Worm (Caenorhabditis elegans) whole organism, young adult: ENCODE data around the gene fut-3.

Source experiments
- B0019.2 ChIP-seq: fragments of 200-800 bp; sonication (Bioruptor generic); conservative IDR thresholded peaks from 2 replicates; pipeline ENCODE4 v1.3.6; 2022; ENCODE audit warnings: missing genetic modification reagents, missing genetic modification characterization, missing compliant biosample characterization
- B0261.1 ChIP-seq: sonication (generic microtip); optimal IDR thresholded peaks from 2 replicates; lab custom pipeline; 2016; ENCODE audit warnings: mild to moderate bottlenecking, missing genetic modification characterization, moderate library complexity, missing compliant biosample characterization
- C06A6.2 ChIP-seq: fragments of 200-800 bp; sonication (Bioruptor generic); conservative IDR thresholded peaks from 2 replicates; pipeline ENCODE4 v1.3.6; 2022; ENCODE audit warnings: missing genetic modification characterization, missing compliant biosample characterization
- D2030.7 ChIP-seq: fragments of 200-800 bp; sonication (Bioruptor generic); IDR thresholded peaks from 2 replicates; pipeline ENCODE4 v1.3.6; 2022; ENCODE audit warnings: missing genetic modification reagents, missing genetic modification characterization, missing compliant biosample characterization
- F10E7.11 ChIP-seq: sonication (generic microtip); optimal IDR thresholded peaks from 2 replicates; lab custom pipeline; 2017; ENCODE audit warnings: mild to moderate bottlenecking, missing genetic modification characterization, moderate library complexity, missing compliant biosample characterization
- F39B2.1 ChIP-seq: fragments of 200-800 bp; sonication (Bioruptor generic); IDR thresholded peaks from 2 replicates; pipeline ENCODE4 v1.3.6; 2022; ENCODE audit warnings: missing genetic modification reagents, missing genetic modification characterization, missing compliant biosample characterization
- F55B11.4 ChIP-seq: sonication (generic microtip); optimal IDR thresholded peaks from 2 replicates; lab custom pipeline; 2016; ENCODE audit warnings: missing compliant biosample characterization, missing genetic modification characterization, borderline replicate concordance; ENCODE audit not compliant: insufficient read depth
- F57C9.4 ChIP-seq: sonication (generic microtip); optimal IDR thresholded peaks from 2 replicates; lab custom pipeline; 2017; ENCODE audit warnings: mild to moderate bottlenecking, missing genetic modification characterization, missing compliant biosample characterization
- K12H6.12 ChIP-seq: fragments of 200-800 bp; sonication (Bioruptor generic); optimal IDR thresholded peaks from 2 replicates; lab custom pipeline; 2018; ENCODE audit warnings: mild to moderate bottlenecking, missing genetic modification characterization, missing compliant biosample characterization
- Y53G8AR.9 ChIP-seq: fragments of 200-800 bp; sonication (Bioruptor generic); conservative IDR thresholded peaks from 2 replicates; pipeline ENCODE4 v1.3.6; 2022; ENCODE audit warnings: missing genetic modification reagents, missing genetic modification characterization, missing compliant biosample characterization
- Y79H2A.3 ChIP-seq: fragments of 200-800 bp; sonication (Bioruptor generic); conservative IDR thresholded peaks from 2 replicates; pipeline ENCODE4 v1.3.6; 2022; ENCODE audit warnings: missing genetic modification reagents, missing genetic modification characterization, missing compliant biosample characterization
- Y95B8A.8 ChIP-seq: fragments of 200-800 bp; sonication (Bioruptor generic); IDR thresholded peaks from 2 replicates; pipeline ENCODE4 v1.3.6; 2022; ENCODE audit warnings: missing genetic modification reagents, missing genetic modification characterization, missing compliant biosample characterization
- athp-1 ChIP-seq: sonication (generic microtip); optimal IDR thresholded peaks from 2 replicates; lab custom pipeline; 2017; ENCODE audit warnings: mild to moderate bottlenecking, missing genetic modification characterization, missing compliant biosample characterization
- attf-5 ChIP-seq: fragments of 200-800 bp; sonication (Bioruptor generic); optimal IDR thresholded peaks from 2 replicates; lab custom pipeline; 2018; ENCODE audit warnings: mild to moderate bottlenecking, missing genetic modification characterization, missing compliant biosample characterization
- bed-1 ChIP-seq: fragments of 200-800 bp; sonication (Bioruptor generic); IDR thresholded peaks from 2 replicates; pipeline ENCODE4 v1.3.6; 2022; ENCODE audit warnings: missing genetic modification reagents, missing genetic modification characterization, missing compliant biosample characterization
- cebp-1 ChIP-seq, 2 experiments: fragments of 200-800 bp in 1 of 2; sonication (Bioruptor generic) in 1 of 2; sonication (generic microtip) in 1 of 2; IDR thresholded peaks in 1 of 2; optimal IDR thresholded peaks in 1 of 2; 2 replicates each; pipeline versions ENCODE4 v1.3.6 to Lab custom; 2017 to 2022; ENCODE audit warnings: missing compliant biosample characterization in 2 of 2, missing genetic modification characterization in 2 of 2, mild to moderate bottlenecking in 1 of 2, missing genetic modification reagents in 1 of 2, moderate library complexity in 1 of 2
- cebp-2 ChIP-seq: fragments of 200-800 bp; sonication (Bioruptor generic); IDR thresholded peaks from 2 replicates; pipeline ENCODE4 v1.3.6; 2022; ENCODE audit warnings: missing genetic modification characterization, missing compliant biosample characterization
- ceh-100 ChIP-seq: fragments of 200-800 bp; sonication (Bioruptor generic); IDR thresholded peaks from 2 replicates; pipeline ENCODE4 v1.3.6; 2022; ENCODE audit warnings: missing genetic modification reagents, missing genetic modification characterization, missing compliant biosample characterization
- ceh-79 ChIP-seq: sonication (generic microtip); optimal IDR thresholded peaks from 2 replicates; lab custom pipeline; 2017; ENCODE audit warnings: mild to moderate bottlenecking, missing genetic modification characterization, missing compliant biosample characterization
- ceh-91 ChIP-seq: fragments of 200-800 bp; sonication (Bioruptor generic); IDR thresholded peaks from 2 replicates; pipeline ENCODE4 v1.3.6; 2022; ENCODE audit warnings: missing genetic modification reagents, missing genetic modification characterization, missing compliant biosample characterization
- die-1 ChIP-seq: sonication (generic microtip); optimal IDR thresholded peaks from 2 replicates; lab custom pipeline; 2016; ENCODE audit warnings: missing genotype, mild to moderate bottlenecking, missing genetic modification characterization, missing compliant biosample characterization
- dox-1 ChIP-seq: fragments of 200-800 bp; sonication (Bioruptor generic); IDR thresholded peaks from 2 replicates; pipeline ENCODE4 v1.3.6; 2022; ENCODE audit warnings: missing genetic modification reagents, missing genetic modification characterization, missing compliant biosample characterization
- ets-4 ChIP-seq: fragments of 200-800 bp; sonication (Bioruptor generic); optimal IDR thresholded peaks from 2 replicates; lab custom pipeline; 2018; ENCODE audit warnings: mild to moderate bottlenecking, missing genetic modification characterization, missing compliant biosample characterization
- fkh-3 ChIP-seq: sonication (generic microtip); optimal IDR thresholded peaks from 2 replicates; lab custom pipeline; 2016; ENCODE audit warnings: mild to moderate bottlenecking, missing genetic modification characterization, missing compliant biosample characterization
- gei-17 ChIP-seq: fragments of 200-800 bp; sonication (Bioruptor generic); optimal IDR thresholded peaks from 2 replicates; lab custom pipeline; 2018; ENCODE audit warnings: mild to moderate bottlenecking, missing genetic modification characterization, missing compliant biosample characterization
- him-1 ChIP-seq: sonication (generic microtip); optimal IDR thresholded peaks from 2 replicates; lab custom pipeline; 2016; ENCODE audit warnings: missing genotype, missing genetic modification reagents, missing genetic modification characterization, missing compliant biosample characterization
- hmg-1.2 ChIP-seq: fragments of 200-800 bp; sonication (Bioruptor generic); IDR thresholded peaks from 2 replicates; pipeline ENCODE4 v1.3.6; 2022; ENCODE audit warnings: missing genetic modification reagents, missing genetic modification characterization, missing compliant biosample characterization
- lsy-27 ChIP-seq: sonication (generic microtip); optimal IDR thresholded peaks from 2 replicates; lab custom pipeline; 2017; ENCODE audit warnings: missing genetic modification characterization, mild to moderate bottlenecking, missing compliant biosample characterization, antibody characterized with exemption, missing genotype, borderline replicate concordance; ENCODE audit not compliant: insufficient read depth
- madf-10 ChIP-seq: sonication (generic microtip); optimal IDR thresholded peaks from 2 replicates; lab custom pipeline; 2016; ENCODE audit warnings: mild to moderate bottlenecking, missing genetic modification characterization, missing compliant biosample characterization
- madf-3 ChIP-seq: fragments of 200-800 bp; sonication (Bioruptor generic); IDR thresholded peaks from 2 replicates; pipeline ENCODE4 v1.3.6; 2022; ENCODE audit warnings: missing genetic modification reagents, missing genetic modification characterization, missing compliant biosample characterization
- mel-28 ChIP-seq: sonication (generic microtip); optimal IDR thresholded peaks from 2 replicates; lab custom pipeline; 2016; ENCODE audit warnings: borderline replicate concordance, mild to moderate bottlenecking, missing genetic modification characterization, missing compliant biosample characterization
- nfyb-1 ChIP-seq: fragments of 200-800 bp; sonication (Bioruptor generic); IDR thresholded peaks from 2 replicates; pipeline ENCODE4 v1.3.6; 2022; ENCODE audit warnings: missing genetic modification reagents, missing genetic modification characterization, missing compliant biosample characterization
- nhr-179 ChIP-seq: sonication (generic microtip); optimal IDR thresholded peaks from 2 replicates; lab custom pipeline; 2016; ENCODE audit warnings: mild to moderate bottlenecking, missing genetic modification characterization, missing compliant biosample characterization
- pbrm-1 ChIP-seq: fragments of 200-800 bp; sonication (Bioruptor generic); IDR thresholded peaks from 2 replicates; pipeline ENCODE4 v1.3.6; 2022; ENCODE audit warnings: missing genetic modification reagents, missing genetic modification characterization, missing compliant biosample characterization
- rec-8 ChIP-seq, 2 experiments: sonication (generic microtip); optimal IDR thresholded peaks; 2 replicates each; lab custom pipeline; 2016; ENCODE audit warnings: mild to moderate bottlenecking in 2 of 2, missing genetic modification characterization in 2 of 2, missing genetic modification reagents in 2 of 2, missing genotype in 2 of 2, missing biosample characterization in 1 of 2, missing compliant biosample characterization in 1 of 2, moderate library complexity in 1 of 2
- snpc-3.4 ChIP-seq: sonication (generic microtip); optimal IDR thresholded peaks from 2 replicates; lab custom pipeline; 2017; ENCODE audit warnings: missing genetic modification characterization, mild to moderate bottlenecking, missing compliant biosample characterization, antibody characterized with exemption, moderate library complexity, missing genotype, missing genetic modification reagents
- snpc-4 ChIP-seq, 5 experiments: fragments of 150-350 bp in 1 of 5; sonication (generic microtip) in 4 of 5; optimal IDR thresholded peaks; 2 replicates each; lab custom pipeline; 2014 to 2018; ENCODE audit warnings: missing genetic modification characterization in 5 of 5, missing biosample characterization in 3 of 5, antibody characterized with exemption in 2 of 5, mild to moderate bottlenecking in 2 of 5, missing compliant biosample characterization in 2 of 5, missing genotype in 2 of 5, moderate library complexity in 2 of 5, missing genetic modification reagents in 1 of 5
- unc-130 ChIP-seq: sonication (generic microtip); optimal IDR thresholded peaks from 2 replicates; lab custom pipeline; 2016; ENCODE audit warnings: missing genetic modification reagents, missing genetic modification characterization, missing compliant biosample characterization
- unc-62 ChIP-seq: fragments of 150-350 bp; optimal IDR thresholded peaks from 2 replicates; lab custom pipeline; 2014; ENCODE audit warnings: missing biosample characterization, missing genetic modification reagents, missing genetic modification characterization
- xnd-1 ChIP-seq: sonication (generic microtip); optimal IDR thresholded peaks from 2 replicates; lab custom pipeline; 2016; ENCODE audit warnings: missing genotype, missing genetic modification reagents, missing genetic modification characterization, missing compliant biosample characterization
- zim-3 ChIP-seq: sonication (generic microtip); optimal IDR thresholded peaks from 2 replicates; lab custom pipeline; 2017; ENCODE audit warnings: mild to moderate bottlenecking, missing genetic modification characterization, moderate library complexity, missing compliant biosample characterization
- ztf-18 ChIP-seq: sonication (generic microtip); optimal IDR thresholded peaks from 2 replicates; lab custom pipeline; 2016; ENCODE audit warnings: missing genotype, mild to moderate bottlenecking, missing genetic modification characterization, missing compliant biosample characterization
- ztf-22 ChIP-seq: fragments of 200-800 bp; sonication (Bioruptor generic); optimal IDR thresholded peaks from 2 replicates; lab custom pipeline; 2018; ENCODE audit warnings: mild to moderate bottlenecking, missing genetic modification characterization, moderate library complexity, missing compliant biosample characterization
- ztf-25 ChIP-seq: fragments of 200-800 bp; sonication (Bioruptor generic); IDR thresholded peaks from 2 replicates; pipeline ENCODE4 v1.3.6; 2022; ENCODE audit warnings: missing genetic modification reagents, missing genetic modification characterization, missing compliant biosample characterization
- ztf-26 ChIP-seq: sonication (generic microtip); optimal IDR thresholded peaks from 2 replicates; lab custom pipeline; 2017; ENCODE audit warnings: missing genetic modification characterization, missing compliant biosample characterization
- ztf-3 ChIP-seq: fragments of 200-800 bp; sonication (Bioruptor generic); optimal IDR thresholded peaks from 2 replicates; lab custom pipeline; 2018; ENCODE audit warnings: mild to moderate bottlenecking, missing genetic modification characterization, missing compliant biosample characterization

Gene fut-3

ce11 chrII:5661735-5662177, 2.2 kb upstream of the fut-3 start (continued):
- TF ChIP-seq attf-5 (GFP tag; lab: Kevin White, UChicago) (peak; percentile 85), B0019.2 (peak; percentile 67), madf-3 (peak; percentile 97), Y53G8AR.9 (GFP tag; lab: Robert Waterston, UW) (peak; percentile 97), ets-4 (peak; percentile 69), D2030.7 (GFP tag; lab: Robert Waterston, UW) (peak; percentile 64), dox-1 (GFP tag; lab: Robert Waterston, UW) (peak; percentile 87; the same call in 1 of the 2 replicates), hmg-1.2 (GFP tag; lab: Robert Waterston, UW) (peak; percentile 93), athp-1 (tag; lab: Kevin White, UChicago) (peak; percentile 99), madf-10 (peak; percentile 85), ceh-91 (GFP tag; lab: Robert Waterston, UW) (peak; percentile 73), nhr-179 (peak; percentile 12), F10E7.11 (tag; lab: Kevin White, UChicago) (peak; percentile 100), gei-17 (GFP tag; lab: Kevin White, UChicago) (peak; percentile 91), rec-8 (tag; optimal IDR thresholded peaks at IDR 0.05; lab: Kevin White, UChicago) (peak; percentile 36 to 42), F39B2.1 (peak; percentile 90), snpc-4 (GFP tag; optimal IDR thresholded peaks at IDR 0.05; lab: Kevin White, UChicago) (peak; percentile 51), snpc-4 (tag; optimal IDR thresholded peaks at IDR 0.05; lab: Kevin White, UChicago) (peak in 2 of 4 experiments; percentile 82 to 84), fkh-3 (tag; lab: Kevin White, UChicago) (peak; percentile 99), F57C9.4 (peak; percentile 98), xnd-1 (peak; percentile 50), lsy-27 (tag; lab: Kevin White, UChicago) (peak; percentile 90), snpc-3.4 (tag; lab: Kevin White, UChicago) (no peak), bed-1 (GFP tag; lab: Robert Waterston, UW) (peak; percentile 91), ztf-26 (tag; lab: Kevin White, UChicago) (peak; percentile 96), zim-3 (tag; lab: Kevin White, UChicago) (peak; percentile 99), ztf-25 (peak; percentile 95; the same call in 1 of the 2 replicates), ztf-22 (GFP tag; lab: Kevin White, UChicago) (peak; percentile 55), ztf-18 (tag; lab: Kevin White, UChicago) (peak; percentile 28), ztf-3 (GFP tag; lab: Kevin White, UChicago) (peak; percentile 94), nfyb-1 (peak; percentile 100), F55B11.4 (tag; lab: Kevin White, UChicago) (no peak), unc-130 (GFP tag; lab: Kevin White, UChicago) (peak; percentile 65), cebp-2 (peak; percentile 100), mel-28 (tag; lab: Kevin White, UChicago) (peak; percentile 92), C06A6.2 (GFP tag; lab: Robert Waterston, UW) (peak; percentile 92), die-1 (tag; lab: Kevin White, UChicago) (peak; percentile 77), K12H6.12 (peak; percentile 90), cebp-1 (GFP tag; IDR thresholded peaks at IDR 0.05; lab: Robert Waterston, UW) (peak; percentile 88), cebp-1 (tag; optimal IDR thresholded peaks at IDR 0.05; lab: Kevin White, UChicago) (peak; percentile 90), ceh-100 (peak; percentile 90), ceh-79 (tag; lab: Kevin White, UChicago) (peak; percentile 99), Y79H2A.3 (GFP tag; lab: Robert Waterston, UW) (peak; percentile 96), unc-62 (GFP tag; lab: Kevin White, UChicago) (peak; percentile 48), Y95B8A.8 (peak; percentile 96), pbrm-1 (peak; percentile 96), B0261.1 (tag; lab: Kevin White, UChicago) (peak; percentile 55), him-1 (tag; lab: Kevin White, UChicago) (peak; percentile 43)
